Worm (Caenorhabditis elegans): ENCODE results near the gene irld-2.
A peak's percentile ranks its signal among the peaks of the same experiment; 100 is the strongest.

Gene irld-2

ce11 chrX:13354672-13355407 lies 40.0 kb downstream of the irld-2 start (continued):
- no peak for TF ChIP-seq nhr-77 (tag; optimal IDR thresholded peaks at IDR 0.05)
- TF ChIP-seq nhr-6 (tag; optimal IDR thresholded peaks at IDR 0.05), result peak; percentile 38
- no peak for TF ChIP-seq peb-1 (tag; optimal IDR thresholded peaks at IDR 0.05)
- peak; percentile 91 for TF ChIP-seq sma-9 (GFP tag; optimal IDR thresholded peaks at IDR 0.05)
- TF ChIP-seq sma-9 (tag; optimal IDR thresholded peaks at IDR 0.05), result no peak
- TF ChIP-seq mab-5 (tag; optimal IDR thresholded peaks at IDR 0.05), result no peak
- TF ChIP-seq sem-4 (tag; optimal IDR thresholded peaks at IDR 0.05), result peak; percentile 5
- TF ChIP-seq ceh-82 (tag; optimal IDR thresholded peaks at IDR 0.05), result no peak
- TF ChIP-seq nhr-237 (tag; optimal IDR thresholded peaks at IDR 0.05), result no peak
- peak; percentile 59 for TF ChIP-seq fos-1 (tag; optimal IDR thresholded peaks at IDR 0.05)
- peak; percentile 97 for TF ChIP-seq blmp-1 (tag; optimal IDR thresholded peaks at IDR 0.05; ENCODE audit: insufficient read depth)
- TF ChIP-seq elt-3 (tag; optimal IDR thresholded peaks at IDR 0.05), result no peak
- TF ChIP-seq mdl-1 (tag; optimal IDR thresholded peaks at IDR 0.05), result peak in 1 of 2 experiments; percentile 11
- TF ChIP-seq zag-1 (tag; optimal IDR thresholded peaks at IDR 0.05), result no peak
- TF ChIP-seq nhr-21 (tag; optimal IDR thresholded peaks at IDR 0.05), result peak; percentile 84
- TF ChIP-seq sma-3 (GFP tag; optimal IDR thresholded peaks at IDR 0.05), result peak; percentile 16
- TF ChIP-seq ceh-16 (tag; optimal IDR thresholded peaks at IDR 0.05), result no peak
- TF ChIP-seq snpc-4 (tag; optimal IDR thresholded peaks at IDR 0.05), result no peak
- no peak for TF ChIP-seq nhr-10 (tag; optimal IDR thresholded peaks at IDR 0.05)

ce11 chrX:13353530-13353929 lies 41.3 kb downstream of the irld-2 start:
- TF ChIP-seq nhr-12 (tag; optimal IDR thresholded peaks at IDR 0.05), result no peak
- TF ChIP-seq ztf-4 (tag; optimal IDR thresholded peaks at IDR 0.05), result peak; percentile 54
- TF ChIP-seq lin-13 (GFP tag; optimal IDR thresholded peaks at IDR 0.05), result peak; percentile 36
- peak; percentile 91 for TF ChIP-seq blmp-1 (tag; optimal IDR thresholded peaks at IDR 0.05; ENCODE audit: insufficient read depth)
- no peak for TF ChIP-seq lin-11 (tag; optimal IDR thresholded peaks at IDR 0.05)
- no peak for TF ChIP-seq zag-1 (tag; optimal IDR thresholded peaks at IDR 0.05)
- peak; percentile 41 for TF ChIP-seq C34F6.9 (tag; optimal IDR thresholded peaks at IDR 0.05)
- no peak for TF ChIP-seq mbf-1 (tag; optimal IDR thresholded peaks at IDR 0.05)
- TF ChIP-seq ZK546.5 (tag; optimal IDR thresholded peaks at IDR 0.05), result no peak
- peak; percentile 51 for TF ChIP-seq sem-4 (tag; optimal IDR thresholded peaks at IDR 0.05)
- TF ChIP-seq alr-1 (tag; optimal IDR thresholded peaks at IDR 0.05), result no peak
- TF ChIP-seq egl-27 (tag; optimal IDR thresholded peaks at IDR 0.05), result peak; percentile 86
- no peak for TF ChIP-seq elt-1 (tag; optimal IDR thresholded peaks at IDR 0.05)
- no peak for TF ChIP-seq lin-39 (tag; optimal IDR thresholded peaks at IDR 0.05)
- peak; percentile 86 for TF ChIP-seq crh-2 (tag; optimal IDR thresholded peaks at IDR 0.05)
- TF ChIP-seq ama-1 (optimal IDR thresholded peaks at IDR 0.05), result no peak
- no peak for TF ChIP-seq aly-2 (tag; optimal IDR thresholded peaks at IDR 0.05)
- TF ChIP-seq mab-5 (tag; optimal IDR thresholded peaks at IDR 0.05), result no peak
- no peak for TF ChIP-seq ceh-16 (tag; optimal IDR thresholded peaks at IDR 0.05)
- TF ChIP-seq ztf-11 (tag; optimal IDR thresholded peaks at IDR 0.05), result no peak
- peak; percentile 79 for TF ChIP-seq fos-1 (tag; optimal IDR thresholded peaks at IDR 0.05)
- TF ChIP-seq nhr-77 (tag; optimal IDR thresholded peaks at IDR 0.05), result no peak
- TF ChIP-seq unc-55 (GFP tag; optimal IDR thresholded peaks at IDR 0.05), result no peak
- no peak for TF ChIP-seq dmd-4 (tag; optimal IDR thresholded peaks at IDR 0.05)
- TF ChIP-seq Y55F3AM.14 (GFP tag; optimal IDR thresholded peaks at IDR 0.05), result peak; percentile 19
- no peak for TF ChIP-seq elt-3 (tag; optimal IDR thresholded peaks at IDR 0.05)
- TF ChIP-seq unc-62 (GFP tag; optimal IDR thresholded peaks at IDR 0.05), result no peak
- peak; percentile 94 for TF ChIP-seq nhr-25 (tag; optimal IDR thresholded peaks at IDR 0.05)
- TF ChIP-seq nhr-6 (tag; optimal IDR thresholded peaks at IDR 0.05), result peak; percentile 77
- peak in 1 of 2 experiments; percentile 68 for TF ChIP-seq mdl-1 (tag; optimal IDR thresholded peaks at IDR 0.05)
- no peak for TF ChIP-seq R02D3.7 (tag; optimal IDR thresholded peaks at IDR 0.05)
- peak; percentile 88 for TF ChIP-seq sma-3 (GFP tag; optimal IDR thresholded peaks at IDR 0.05)
- peak; percentile 98 for TF ChIP-seq sma-9 (GFP tag; optimal IDR thresholded peaks at IDR 0.05)
- no peak for TF ChIP-seq sma-9 (tag; optimal IDR thresholded peaks at IDR 0.05)
- no peak for TF ChIP-seq unc-39 (tag; optimal IDR thresholded peaks at IDR 0.05)
- peak; percentile 80 for TF ChIP-seq F13H6.1 (tag; optimal IDR thresholded peaks at IDR 0.05)
- TF ChIP-seq nhr-129 (tag; optimal IDR thresholded peaks at IDR 0.05), result peak; percentile 91
- TF ChIP-seq skn-1 (tag; optimal IDR thresholded peaks at IDR 0.05), result no peak
- TF ChIP-seq nhr-21 (tag; optimal IDR thresholded peaks at IDR 0.05), result peak; percentile 95
- TF ChIP-seq gmeb-1 (tag; optimal IDR thresholded peaks at IDR 0.05), result peak; percentile 38
- TF ChIP-seq peb-1 (tag; optimal IDR thresholded peaks at IDR 0.05), result no peak
- no peak for TF ChIP-seq snpc-4 (tag; optimal IDR thresholded peaks at IDR 0.05)
- TF ChIP-seq nhr-237 (tag; optimal IDR thresholded peaks at IDR 0.05), result no peak
- TF ChIP-seq nhr-11 (tag; optimal IDR thresholded peaks at IDR 0.05), result no peak
- no peak for TF ChIP-seq ceh-82 (tag; optimal IDR thresholded peaks at IDR 0.05)
- TF ChIP-seq nhr-10 (tag; optimal IDR thresholded peaks at IDR 0.05), result no peak
- TF ChIP-seq lsy-2 (tag; optimal IDR thresholded peaks at IDR 0.05), result peak in 1 of 2 experiments; percentile 67
- no peak for TF ChIP-seq nhr-23 (tag; optimal IDR thresholded peaks at IDR 0.05)
- no peak for TF ChIP-seq ztf-1 (GFP tag; conservative IDR thresholded peaks at IDR 0.05)

Measured in whole organism, L2 larva.